Worm (Caenorhabditis elegans) whole organism, mixed stage, embryonic: ENCODE measurements around the gene fbxc-14.
"Not testable (repeated sequence)": the region's sequence is repeated elsewhere in the genome, so short reads cannot be mapped to it uniquely, and the experiment has no call there.

Source experiments
- M03D4.4 ChIP-seq: sonication (generic microtip); optimal IDR thresholded peaks from 2 replicates; lab custom pipeline; 2017; ENCODE audit warnings: mild to moderate bottlenecking, missing genetic modification characterization, missing compliant biosample characterization
- ceh-39 ChIP-seq: fragments of 150-350 bp; optimal IDR thresholded peaks from 2 replicates; lab custom pipeline; 2014; ENCODE audit warnings: missing biosample characterization, missing genetic modification characterization
- ceh-43 ChIP-seq: fragments of 200-800 bp; sonication (Bioruptor generic); optimal IDR thresholded peaks from 2 replicates; lab custom pipeline; 2018; ENCODE audit warnings: mild to moderate bottlenecking, missing genetic modification characterization, moderate library complexity, missing compliant biosample characterization
- ces-1 ChIP-seq: fragments of 150-350 bp; optimal IDR thresholded peaks from 2 replicates; lab custom pipeline; 2014; ENCODE audit warnings: missing biosample characterization, missing genetic modification reagents, missing genetic modification characterization
- elt-3 ChIP-seq: fragments of 150-350 bp; optimal IDR thresholded peaks from 2 replicates; lab custom pipeline; 2014; ENCODE audit warnings: missing biosample characterization, missing genetic modification characterization
- lin-13 ChIP-seq: fragments of 150-350 bp; optimal IDR thresholded peaks from 2 replicates; lab custom pipeline; 2014; ENCODE audit warnings: missing biosample characterization, missing genetic modification characterization
- lsy-2 ChIP-seq: fragments of 150-350 bp; optimal IDR thresholded peaks from 2 replicates; lab custom pipeline; 2014; ENCODE audit warnings: missing biosample characterization, missing genetic modification characterization
- mab-5 ChIP-seq: fragments of 150-350 bp; optimal IDR thresholded peaks from 2 replicates; lab custom pipeline; 2014; ENCODE audit warnings: missing biosample characterization, missing genetic modification characterization
- mls-2 ChIP-seq: sonication (generic microtip); optimal IDR thresholded peaks from 2 replicates; lab custom pipeline; 2016; ENCODE audit warnings: mild to moderate bottlenecking, missing genetic modification characterization, moderate library complexity, missing compliant biosample characterization
- nhr-237 ChIP-seq: fragments of 150-350 bp; optimal IDR thresholded peaks from 2 replicates; lab custom pipeline; 2014; ENCODE audit warnings: missing biosample characterization, missing genetic modification characterization
- nhr-76 ChIP-seq: sonication (generic microtip); optimal IDR thresholded peaks from 2 replicates; lab custom pipeline; 2017; ENCODE audit warnings: missing biosample characterization, missing genetic modification characterization
- sem-2 ChIP-seq: fragments of 200-800 bp; sonication (Bioruptor generic); optimal IDR thresholded peaks from 2 replicates; lab custom pipeline; 2018; ENCODE audit warnings: mild to moderate bottlenecking, missing genetic modification characterization, missing compliant biosample characterization
- unc-62 ChIP-seq: fragments of 150-350 bp; optimal IDR thresholded peaks from 2 replicates; lab custom pipeline; 2014; ENCODE audit warnings: missing biosample characterization, missing genetic modification reagents, missing genetic modification characterization

DNA sequence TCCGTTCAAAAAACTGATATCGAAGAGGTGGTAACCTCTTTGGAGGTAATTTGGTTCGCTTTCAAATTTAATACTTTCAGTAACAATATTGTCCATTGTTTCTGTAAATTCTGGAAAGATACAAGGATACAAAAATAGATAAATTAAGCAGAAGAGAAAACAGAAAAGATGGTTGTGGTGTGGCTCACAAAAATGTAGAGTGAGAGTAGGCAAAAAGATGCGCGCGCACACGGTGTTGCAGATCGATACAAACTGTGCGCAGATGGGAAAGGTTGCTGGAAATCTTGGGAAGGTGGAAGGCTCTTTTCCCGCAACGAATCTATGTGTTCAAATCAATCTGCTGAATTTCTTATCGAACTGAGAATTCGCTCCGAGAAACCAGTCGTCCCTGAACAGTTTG, 50.6 kb downstream of the fbxc-14 start, which contains the start of gene btb-11:
- TF ChIP-seq nhr-237 (tag; lab: Kevin White, UChicago); elt-3 (tag; lab: Kevin White, UChicago); ces-1 (GFP tag; lab: Kevin White, UChicago); M03D4.4 (tag; lab: Kevin White, UChicago); mab-5 (tag; lab: Kevin White, UChicago); ceh-39 (tag; lab: Kevin White, UChicago); ceh-43; lin-13; mls-2 (tag; lab: Kevin White, UChicago); unc-62 (GFP tag; lab: Kevin White, UChicago); lsy-2 (tag; lab: Kevin White, UChicago); nhr-76; sem-2 (GFP tag; lab: Kevin White, UChicago): not testable (repeated sequence)
